Fruit fly (Drosophila melanogaster): ENCODE measurements around the gene Ssadh.

Gene Ssadh

dm6 chr3R:25591500-25591899 lies 35.2 kb downstream of the Ssadh start:
- peak; percentile 92 to 95 for TF ChIP-seq CTCF (optimal IDR thresholded peaks at IDR 0.05)
- TF ChIP-seq CG8478 (optimal IDR thresholded peaks at IDR 0.05) = no peak

- TF ChIP-seq CG8478 (optimal IDR thresholded peaks at IDR 0.05) (no peak), CTCF (optimal IDR thresholded peaks at IDR 0.05) (no peak)
These were observed 35.8 kb downstream of the Ssadh start for dm6 chr3R:25590850-25591410.

- TF ChIP-seq CG8478 (optimal IDR thresholded peaks at IDR 0.05) = no peak
- no peak for TF ChIP-seq CTCF (optimal IDR thresholded peaks at IDR 0.05)
These were observed 37.6 kb downstream of the Ssadh start for dm6 chr3R:25589168-25589567.

- TF ChIP-seq CTCF (optimal IDR thresholded peaks at IDR 0.05) = no peak
- TF ChIP-seq CG8478 (optimal IDR thresholded peaks at IDR 0.05) = no peak
These were observed 38.2 kb downstream of the Ssadh start for dm6 chr3R:25588493-25588892.

- TF ChIP-seq CTCF (optimal IDR thresholded peaks at IDR 0.05) = no peak
- no peak for TF ChIP-seq CG8478 (optimal IDR thresholded peaks at IDR 0.05)
These were observed 39.0 kb downstream of the Ssadh start for dm6 chr3R:25587708-25588107.

- TF ChIP-seq CTCF (optimal IDR thresholded peaks at IDR 0.05) (no peak), CG8478 (optimal IDR thresholded peaks at IDR 0.05) (no peak)
These were observed 43.6 kb downstream of the Ssadh start, which contains the start of gene CG4582 for dm6 chr3R:25583079-25583478. CG4582 (minus strand) TSS chr3R:25583179.
